Worm (Caenorhabditis elegans): ENCODE measurements around the gene plr-1.

plr-1 gene

DNA sequence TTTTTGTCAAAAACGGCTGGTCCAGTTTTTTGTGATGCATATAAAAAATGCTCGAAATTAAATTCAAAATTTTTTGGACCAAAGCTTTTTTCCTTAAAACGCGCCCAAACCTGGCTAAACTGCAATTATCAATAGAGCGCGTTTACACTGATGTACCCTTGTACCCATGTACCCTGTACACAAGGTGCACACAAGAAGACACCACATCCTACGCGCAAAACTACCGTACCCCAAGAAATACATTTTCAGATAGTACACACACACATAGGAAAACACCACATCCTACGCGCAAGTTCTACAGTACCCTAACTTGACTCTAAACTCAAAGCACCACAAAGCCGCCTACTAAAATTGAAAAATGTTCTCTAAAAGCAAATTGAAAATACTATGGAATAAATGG lies 14.7 kb downstream of the plr-1 start:
- no peak for TF ChIP-seq F13C5.2 (tag; optimal IDR thresholded peaks at IDR 0.05)
- no peak for TF ChIP-seq tra-4 (tag; optimal IDR thresholded peaks at IDR 0.05)
- TF ChIP-seq ama-1 (optimal IDR thresholded peaks at IDR 0.05) = no peak
- no peak for TF ChIP-seq aly-1 (tag; optimal IDR thresholded peaks at IDR 0.05)
- no peak for TF ChIP-seq ceh-36 (tag; optimal IDR thresholded peaks at IDR 0.05)
- TF ChIP-seq hmbx-1 (tag; optimal IDR thresholded peaks at IDR 0.05) = no peak
- no peak for TF ChIP-seq tbx-11 (GFP tag; IDR thresholded peaks at IDR 0.05)
- no peak for TF ChIP-seq ceh-13 (GFP tag; optimal IDR thresholded peaks at IDR 0.05)
- TF ChIP-seq hmg-4 (GFP tag; optimal IDR thresholded peaks at IDR 0.05) = no peak
- no peak for TF ChIP-seq ets-7 (tag; optimal IDR thresholded peaks at IDR 0.05)
- TF ChIP-seq pes-1 (GFP tag; IDR thresholded peaks at IDR 0.05) = no peak
- TF ChIP-seq scrt-1 (GFP tag; IDR thresholded peaks at IDR 0.05) = no peak
- no peak for TF ChIP-seq sea-1 (GFP tag; conservative IDR thresholded peaks at IDR 0.05)
- no peak for TF ChIP-seq hnd-1 (tag; optimal IDR thresholded peaks at IDR 0.05)
- no peak for TF ChIP-seq B0310.2 (tag; optimal IDR thresholded peaks at IDR 0.05)
- TF ChIP-seq flt-1 (GFP tag; IDR thresholded peaks at IDR 0.05) = no peak
- no peak for TF ChIP-seq tbx-37 (GFP tag; conservative IDR thresholded peaks at IDR 0.05)

- no peak for TF ChIP-seq F13C5.2 (tag; optimal IDR thresholded peaks at IDR 0.05)
- TF ChIP-seq tra-4 (tag; optimal IDR thresholded peaks at IDR 0.05) = no peak
- no peak for TF ChIP-seq hnd-1 (tag; optimal IDR thresholded peaks at IDR 0.05)
- no peak for TF ChIP-seq ceh-13 (GFP tag; optimal IDR thresholded peaks at IDR 0.05)
- no peak for TF ChIP-seq B0310.2 (tag; optimal IDR thresholded peaks at IDR 0.05)
- no peak for TF ChIP-seq scrt-1 (GFP tag; IDR thresholded peaks at IDR 0.05)
- TF ChIP-seq flt-1 (GFP tag; IDR thresholded peaks at IDR 0.05) = no peak
- TF ChIP-seq ama-1 (optimal IDR thresholded peaks at IDR 0.05) = no peak
- no peak for TF ChIP-seq ceh-36 (tag; optimal IDR thresholded peaks at IDR 0.05)
Measured at ce11 chrIII:11472861-11473260, 16.2 kb downstream of the plr-1 start.

DNA sequence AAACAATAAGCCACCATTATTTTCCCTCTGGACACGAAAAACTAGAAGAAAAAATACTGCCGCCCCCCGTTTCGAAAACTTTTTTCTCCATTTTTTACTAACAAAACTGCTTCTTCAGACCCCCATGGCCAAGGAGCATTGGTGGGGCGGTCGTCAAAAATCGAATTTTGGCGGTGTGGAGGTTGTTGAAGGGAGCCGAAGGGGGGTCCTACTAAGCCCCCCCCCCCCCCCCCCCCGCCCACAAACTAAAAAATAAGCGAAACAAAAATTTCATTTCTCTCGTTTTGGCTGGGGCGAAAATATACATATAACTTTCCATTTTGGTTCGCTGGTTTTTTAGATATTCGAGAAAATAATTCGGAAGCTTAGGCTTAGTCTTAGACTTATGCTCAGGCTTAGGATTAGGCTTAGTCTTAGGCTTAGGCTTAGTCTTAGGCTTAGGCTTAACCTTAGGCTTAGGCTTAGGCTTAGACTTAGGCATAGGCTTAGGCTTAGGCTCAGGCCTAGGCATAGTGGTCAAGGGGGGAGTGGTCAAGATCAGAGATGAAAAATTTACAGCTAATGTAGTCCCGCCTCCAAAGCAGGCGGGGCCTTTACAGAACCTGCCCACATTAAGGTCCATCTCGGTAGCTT lies 18.1 kb downstream of the plr-1 start:
- TF ChIP-seq ceh-36 (tag; optimal IDR thresholded peaks at IDR 0.05) (peak; percentile 79), hmbx-1 (tag; optimal IDR thresholded peaks at IDR 0.05) (no peak)

- TF ChIP-seq scrt-1 (GFP tag; IDR thresholded peaks at IDR 0.05) = peak; percentile 31; the same call in 1 of the 2 replicates
- no peak for TF ChIP-seq ets-7 (tag; optimal IDR thresholded peaks at IDR 0.05)
Measured at ce11 chrIII:11477307-11477706, 20.6 kb downstream of the plr-1 start.

DNA sequence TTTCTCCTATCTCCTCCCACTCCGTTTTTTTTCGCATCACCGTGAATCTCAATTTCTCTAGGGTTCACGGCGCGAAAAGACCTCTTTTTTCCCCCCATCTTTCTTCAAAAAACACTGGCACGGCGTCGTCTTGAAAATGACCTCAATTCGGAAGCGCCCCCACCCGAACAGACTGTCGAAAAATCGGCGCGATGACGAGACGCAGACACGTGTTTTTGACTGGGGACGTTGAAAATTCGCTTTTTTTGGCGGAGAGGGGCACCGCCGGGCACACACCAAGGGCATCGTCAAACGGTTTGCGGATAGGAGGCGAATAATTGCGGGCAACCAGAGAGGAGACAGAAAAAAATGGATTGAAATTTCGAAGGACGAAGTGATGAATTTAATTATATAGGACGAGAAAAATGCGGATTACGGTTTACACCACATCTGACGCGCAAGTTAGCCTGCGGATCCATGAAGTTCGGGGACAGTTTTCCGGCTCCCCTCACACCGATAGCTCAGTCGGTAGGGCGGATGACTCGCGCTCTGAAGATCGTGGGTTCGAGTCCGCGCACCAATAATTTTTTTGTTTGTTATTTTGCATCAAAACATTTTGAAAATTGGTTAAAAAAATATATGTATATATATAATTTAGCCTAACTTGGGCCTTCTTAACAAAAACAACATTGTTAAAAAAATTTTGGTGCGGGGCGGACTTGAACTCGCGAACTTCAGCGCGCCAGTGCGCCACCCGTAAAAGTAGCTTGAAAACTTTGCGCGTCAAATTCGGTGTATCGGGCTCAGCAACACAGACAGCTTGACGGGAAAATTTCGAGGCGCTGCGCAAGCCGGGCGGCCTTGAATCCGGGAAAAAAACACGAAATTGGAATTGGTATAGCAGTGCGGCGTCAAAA lies 22.0 kb downstream of the plr-1 start:
- TF ChIP-seq pes-1 (GFP tag; IDR thresholded peaks at IDR 0.05) (no peak), tbx-11 (GFP tag; IDR thresholded peaks at IDR 0.05) (no peak), flt-1 (GFP tag; IDR thresholded peaks at IDR 0.05) (no peak), ceh-13 (GFP tag; optimal IDR thresholded peaks at IDR 0.05) (no peak), ets-7 (tag; optimal IDR thresholded peaks at IDR 0.05) (no peak), ama-1 (optimal IDR thresholded peaks at IDR 0.05) (no peak), B0310.2 (tag; optimal IDR thresholded peaks at IDR 0.05) (no peak), tra-4 (tag; optimal IDR thresholded peaks at IDR 0.05) (no peak), tbx-37 (GFP tag; conservative IDR thresholded peaks at IDR 0.05) (no peak), hmbx-1 (tag; optimal IDR thresholded peaks at IDR 0.05) (no peak), sea-1 (GFP tag; conservative IDR thresholded peaks at IDR 0.05) (no peak), hmg-4 (GFP tag; optimal IDR thresholded peaks at IDR 0.05) (no peak), ceh-36 (tag; optimal IDR thresholded peaks at IDR 0.05) (no peak), F13C5.2 (tag; optimal IDR thresholded peaks at IDR 0.05) (no peak), aly-1 (tag; optimal IDR thresholded peaks at IDR 0.05) (no peak), scrt-1 (GFP tag; IDR thresholded peaks at IDR 0.05) (no peak)

DNA sequence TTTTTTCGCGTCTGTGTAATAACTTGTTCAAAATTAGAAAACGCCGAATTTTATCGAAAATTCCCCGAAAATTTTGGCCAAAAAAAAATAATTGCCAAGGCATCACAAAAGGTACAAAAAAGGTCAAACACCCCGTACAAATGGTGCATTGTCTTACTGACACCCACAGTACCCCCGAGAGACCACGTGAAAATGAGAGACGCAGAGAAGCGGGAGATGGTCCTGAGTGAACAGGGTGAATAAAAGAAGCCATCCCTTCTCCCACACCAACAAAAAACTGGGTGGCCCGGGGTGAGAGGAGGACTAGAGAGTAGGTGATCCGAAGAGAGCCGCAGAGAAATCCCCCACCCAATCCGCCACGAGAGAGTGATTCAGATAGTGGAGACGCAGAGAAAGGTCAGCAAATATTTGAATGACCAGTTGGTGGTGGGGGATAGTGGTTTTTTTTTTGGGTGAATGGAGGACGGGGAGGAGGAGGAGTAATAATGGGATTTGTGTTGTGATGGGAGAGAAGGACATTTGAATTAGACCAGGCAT lies 24.7 kb downstream of the plr-1 start:
- TF ChIP-seq sea-1 (GFP tag; conservative IDR thresholded peaks at IDR 0.05) (no peak), aly-1 (tag; optimal IDR thresholded peaks at IDR 0.05) (no peak), ceh-36 (tag; optimal IDR thresholded peaks at IDR 0.05) (no peak)

DNA sequence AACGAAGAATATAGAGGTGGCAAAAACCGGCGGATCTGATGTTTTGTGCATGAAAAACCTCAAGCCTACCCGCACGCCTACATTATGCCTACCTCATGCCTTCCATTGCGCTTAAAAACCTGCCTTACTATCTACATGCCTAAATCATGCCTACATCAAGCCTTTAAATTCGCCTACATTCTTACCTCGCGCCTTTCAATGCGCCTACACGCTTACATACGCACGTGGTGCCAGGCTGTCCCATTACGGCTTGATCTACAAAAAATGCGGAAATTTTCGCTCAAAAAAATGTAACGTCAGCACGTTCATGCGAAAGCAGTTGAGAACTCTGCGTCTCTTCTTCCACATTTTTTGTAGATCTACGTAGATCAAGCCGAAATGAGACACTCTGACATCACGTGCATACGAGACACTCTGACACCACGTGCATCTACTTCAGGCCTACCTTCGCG lies 27.5 kb downstream of the plr-1 start, which contains the start of gene fbxa-220:
Gene fbxa-220, minus strand, starts transcription at position 51 of the 452 bp plus-strand sequence.
- no peak for TF ChIP-seq ceh-36 (tag; optimal IDR thresholded peaks at IDR 0.05)
- TF ChIP-seq hmg-4 (GFP tag; optimal IDR thresholded peaks at IDR 0.05) = no peak
- no peak for TF ChIP-seq pes-1 (GFP tag; IDR thresholded peaks at IDR 0.05)
- TF ChIP-seq scrt-1 (GFP tag; IDR thresholded peaks at IDR 0.05) = no peak
- no peak for TF ChIP-seq F13C5.2 (tag; optimal IDR thresholded peaks at IDR 0.05)
- TF ChIP-seq flt-1 (GFP tag; IDR thresholded peaks at IDR 0.05) = no peak
- TF ChIP-seq hnd-1 (tag; optimal IDR thresholded peaks at IDR 0.05) = no peak
- TF ChIP-seq tra-4 (tag; optimal IDR thresholded peaks at IDR 0.05) = no peak
- TF ChIP-seq ama-1 (optimal IDR thresholded peaks at IDR 0.05) = no peak
- TF ChIP-seq ets-7 (tag; optimal IDR thresholded peaks at IDR 0.05) = no peak
- TF ChIP-seq tbx-37 (GFP tag; conservative IDR thresholded peaks at IDR 0.05) = no peak
- TF ChIP-seq aly-1 (tag; optimal IDR thresholded peaks at IDR 0.05) = no peak
- no peak for TF ChIP-seq hmbx-1 (tag; optimal IDR thresholded peaks at IDR 0.05)
- no peak for TF ChIP-seq sea-1 (GFP tag; conservative IDR thresholded peaks at IDR 0.05)
- no peak for TF ChIP-seq tbx-11 (GFP tag; IDR thresholded peaks at IDR 0.05)
- no peak for TF ChIP-seq B0310.2 (tag; optimal IDR thresholded peaks at IDR 0.05)

Measured in whole organism, early embryonic.